Worm (Caenorhabditis elegans) whole organism, L2 larva: ENCODE results near the gene cyp-13A10.
A peak's percentile ranks its signal among the peaks of the same experiment; 100 is the strongest.

Experiments
- C34F6.9 ChIP-seq: fragments of 150-350 bp; optimal IDR thresholded peaks from 2 replicates; lab custom pipeline; 2014; ENCODE audit warnings: missing biosample characterization, missing genetic modification characterization
- F13H6.1 ChIP-seq: sonication (generic microtip); optimal IDR thresholded peaks from 2 replicates; lab custom pipeline; 2016; ENCODE audit warnings: missing genetic modification characterization, missing compliant biosample characterization
- Y55F3AM.14 ChIP-seq: fragments of 200-800 bp; sonication (Bioruptor generic); optimal IDR thresholded peaks from 2 replicates; lab custom pipeline; 2018; ENCODE audit warnings: mild to moderate bottlenecking, missing genetic modification characterization, missing compliant biosample characterization
- ZK546.5 ChIP-seq: sonication (generic microtip); optimal IDR thresholded peaks from 2 replicates; lab custom pipeline; 2017; ENCODE audit warnings: missing biosample characterization, missing genetic modification characterization
- aly-2 ChIP-seq: fragments of 150-350 bp; optimal IDR thresholded peaks from 2 replicates; lab custom pipeline; 2014; ENCODE audit warnings: missing biosample characterization, missing genetic modification characterization
- ama-1 ChIP-seq: fragments of 150-350 bp; optimal IDR thresholded peaks from 2 replicates; lab custom pipeline; 2018; ENCODE audit warnings: inconsistent platforms
- blmp-1 ChIP-seq: sonication (generic microtip); optimal IDR thresholded peaks from 2 replicates; lab custom pipeline; 2017; ENCODE audit warnings: missing genetic modification characterization, mild to moderate bottlenecking, missing compliant biosample characterization, antibody characterized with exemption, moderate library complexity; ENCODE audit not compliant: insufficient read depth
- crh-2 ChIP-seq: sonication (generic microtip); optimal IDR thresholded peaks from 2 replicates; lab custom pipeline; 2017; ENCODE audit warnings: missing biosample characterization, missing genetic modification characterization
- dmd-4 ChIP-seq: sonication (generic microtip); optimal IDR thresholded peaks from 2 replicates; lab custom pipeline; 2017; ENCODE audit warnings: missing biosample characterization, missing genetic modification characterization
- egl-27 ChIP-seq: sonication (generic microtip); optimal IDR thresholded peaks from 3 replicates; lab custom pipeline; 2017; ENCODE audit warnings: missing biosample characterization, missing genetic modification reagents, missing genetic modification characterization
- elt-3 ChIP-seq: sonication (generic microtip); optimal IDR thresholded peaks from 2 replicates; lab custom pipeline; 2017; ENCODE audit warnings: missing biosample characterization, missing genetic modification characterization
- fos-1 ChIP-seq: fragments of 150-350 bp; optimal IDR thresholded peaks from 2 replicates; lab custom pipeline; 2014; ENCODE audit warnings: missing biosample characterization, missing genetic modification characterization
- gmeb-1 ChIP-seq: fragments of 150-350 bp; optimal IDR thresholded peaks from 2 replicates; lab custom pipeline; 2014; ENCODE audit warnings: missing biosample characterization, missing genetic modification characterization
- lin-11 ChIP-seq: fragments of 150-350 bp; sonication (generic microtip); optimal IDR thresholded peaks from 2 replicates; lab custom pipeline; 2014; ENCODE audit warnings: missing biosample characterization, missing genetic modification characterization, inconsistent platforms, mixed read lengths
- lin-13 ChIP-seq: fragments of 150-350 bp; optimal IDR thresholded peaks from 2 replicates; lab custom pipeline; 2014; ENCODE audit warnings: missing biosample characterization, missing genetic modification reagents, missing genetic modification characterization
- lsy-2 ChIP-seq, 2 experiments: fragments of 150-350 bp in 1 of 2; sonication (generic microtip) in 1 of 2; optimal IDR thresholded peaks; 2 replicates each; lab custom pipeline; 2014 to 2017; ENCODE audit warnings: missing biosample characterization in 2 of 2, missing genetic modification characterization in 2 of 2
- mbf-1 ChIP-seq: sonication (generic microtip); optimal IDR thresholded peaks from 2 replicates; lab custom pipeline; 2017; ENCODE audit warnings: missing biosample characterization, missing genetic modification characterization
- mdl-1 ChIP-seq, 2 experiments: fragments of 150-350 bp in 1 of 2; sonication (generic microtip) in 1 of 2; optimal IDR thresholded peaks; 2 replicates each; lab custom pipeline; 2017; ENCODE audit warnings: missing biosample characterization in 2 of 2, missing genetic modification characterization in 2 of 2
- nhr-12 ChIP-seq: fragments of 150-350 bp; optimal IDR thresholded peaks from 2 replicates; lab custom pipeline; 2014; ENCODE audit warnings: missing biosample characterization, missing genetic modification characterization
- nhr-129 ChIP-seq: fragments of 150-350 bp; optimal IDR thresholded peaks from 2 replicates; lab custom pipeline; 2014; ENCODE audit warnings: missing biosample characterization, missing genetic modification characterization
- nhr-21 ChIP-seq: fragments of 150-350 bp; optimal IDR thresholded peaks from 2 replicates; lab custom pipeline; 2014; ENCODE audit warnings: missing biosample characterization, missing genetic modification characterization
- nhr-23 ChIP-seq: fragments of 150-350 bp; optimal IDR thresholded peaks from 2 replicates; lab custom pipeline; 2014; ENCODE audit warnings: missing biosample characterization, missing genetic modification reagents, missing genetic modification characterization
- nhr-25 ChIP-seq: fragments of 150-350 bp; sonication (generic microtip); optimal IDR thresholded peaks from 3 replicates; lab custom pipeline; 2014; ENCODE audit warnings: missing biosample characterization, missing genetic modification characterization
- nhr-6 ChIP-seq: fragments of 150-350 bp; optimal IDR thresholded peaks from 2 replicates; lab custom pipeline; 2014; ENCODE audit warnings: missing biosample characterization, missing genetic modification characterization
- sma-9 ChIP-seq, 2 experiments: fragments of 150-350 bp in 1 of 2; sonication (generic microtip) in 1 of 2; optimal IDR thresholded peaks; 2 replicates each; lab custom pipeline; 2014 to 2016; ENCODE audit warnings: missing genetic modification characterization in 2 of 2, mild to moderate bottlenecking in 1 of 2, missing biosample characterization in 1 of 2, missing compliant biosample characterization in 1 of 2, missing genetic modification reagents in 1 of 2, moderate library complexity in 1 of 2
- snpc-4 ChIP-seq: fragments of 150-350 bp; optimal IDR thresholded peaks from 2 replicates; lab custom pipeline; 2014; ENCODE audit warnings: missing biosample characterization, missing genetic modification characterization
- unc-39 ChIP-seq: fragments of 150-350 bp; optimal IDR thresholded peaks from 2 replicates; lab custom pipeline; 2014; ENCODE audit warnings: missing biosample characterization, missing genetic modification characterization
- unc-55 ChIP-seq: fragments of 150-350 bp; sonication (generic microtip); optimal IDR thresholded peaks from 3 replicates; lab custom pipeline; 2014; ENCODE audit warnings: missing biosample characterization, missing genetic modification reagents, missing genetic modification characterization
- unc-62 ChIP-seq: fragments of 150-350 bp; optimal IDR thresholded peaks from 2 replicates; lab custom pipeline; 2014; ENCODE audit warnings: missing biosample characterization, missing genetic modification reagents, missing genetic modification characterization
- zag-1 ChIP-seq: fragments of 150-350 bp; optimal IDR thresholded peaks from 2 replicates; lab custom pipeline; 2014; ENCODE audit warnings: missing biosample characterization, missing genetic modification characterization
- ztf-1 ChIP-seq: fragments of 200-800 bp; sonication (Bioruptor generic); conservative IDR thresholded peaks from 2 replicates; pipeline ENCODE4 v1.3.6; 2022; ENCODE audit warnings: missing genetic modification characterization, missing compliant biosample characterization
- ztf-4 ChIP-seq: fragments of 150-350 bp; optimal IDR thresholded peaks from 2 replicates; lab custom pipeline; 2014; ENCODE audit warnings: missing biosample characterization, missing genetic modification characterization

Gene cyp-13A10

ce11 chrII:9691839-9692238 is 29.2 kb upstream of the cyp-13A10 start, which contains the start of gene nlp-11:
Gene nlp-11 (minus strand): TSS chrII:9691939.
- TF ChIP-seq crh-2 (tag; lab: Kevin White, UChicago) = no peak
- no peak for TF ChIP-seq nhr-23
- TF ChIP-seq F13H6.1 (tag; lab: Kevin White, UChicago) = no peak
- no peak for TF ChIP-seq dmd-4 (tag; lab: Kevin White, UChicago)
- no peak for TF ChIP-seq blmp-1 (tag; lab: Kevin White, UChicago)
- no peak for TF ChIP-seq ama-1
- TF ChIP-seq, all 48 proteins: peak for 0

DNA sequence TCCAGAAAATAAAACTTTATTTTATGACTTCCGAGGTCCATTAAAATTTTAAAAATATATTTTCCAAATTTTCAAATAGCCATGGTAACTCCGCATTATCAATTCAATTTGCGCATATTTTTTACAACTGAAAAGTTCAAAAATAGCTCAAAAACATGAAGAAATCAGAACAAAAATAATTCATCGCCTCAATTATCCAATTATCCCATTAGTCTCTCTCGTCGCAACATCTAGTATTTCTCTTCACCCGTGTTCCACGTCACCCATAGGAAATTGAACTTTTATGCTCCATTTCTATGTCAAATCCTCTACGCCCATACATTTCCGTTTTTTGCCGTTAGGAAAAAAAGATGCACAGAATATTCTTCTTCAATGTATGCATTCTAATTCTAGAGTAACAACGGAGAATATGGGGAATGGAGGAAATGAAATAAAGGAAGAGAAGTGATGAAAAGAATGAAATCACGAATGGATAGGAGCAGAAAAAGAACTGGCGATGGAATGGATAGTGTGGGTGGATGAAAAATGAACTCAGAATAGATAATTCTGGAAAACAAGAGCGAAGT is 27.5 kb upstream of the cyp-13A10 start:
- TF ChIP-seq ztf-4 (tag; lab: Kevin White, UChicago) (no peak), crh-2 (tag; lab: Kevin White, UChicago) (peak; percentile 48), sma-9 (GFP tag; optimal IDR thresholded peaks at IDR 0.05; lab: Kevin White, UChicago) (peak; percentile 9), sma-9 (tag; optimal IDR thresholded peaks at IDR 0.05; lab: Kevin White, UChicago) (no peak), nhr-12 (tag; lab: Kevin White, UChicago) (no peak), nhr-23 (no peak), nhr-6 (no peak), C34F6.9 (tag; lab: Kevin White, UChicago) (peak; percentile 21), unc-62 (GFP tag; lab: Kevin White, UChicago) (no peak), elt-3 (tag; lab: Kevin White, UChicago) (no peak), zag-1 (no peak), lsy-2 (tag; optimal IDR thresholded peaks at IDR 0.05; lab: Kevin White, UChicago) (peak in 1 of 2 experiments; percentile 10), egl-27 (peak; percentile 33)

- TF ChIP-seq crh-2 (tag; lab: Kevin White, UChicago) (peak; percentile 8), unc-55 (GFP tag; lab: Kevin White, UChicago) (peak; percentile 25), nhr-25 (tag; lab: Kevin White, UChicago) (no peak), lin-13 (GFP tag; lab: Kevin White, UChicago) (no peak), gmeb-1 (tag; lab: Kevin White, UChicago) (peak; percentile 28), C34F6.9 (tag; lab: Kevin White, UChicago) (peak; percentile 19), nhr-129 (peak; percentile 34), nhr-21 (tag; lab: Kevin White, UChicago) (no peak), lsy-2 (tag; optimal IDR thresholded peaks at IDR 0.05; lab: Kevin White, UChicago) (peak in 1 of 2 experiments; percentile 46), mbf-1 (tag; lab: Kevin White, UChicago) (no peak), fos-1 (tag; lab: Kevin White, UChicago) (peak; percentile 47), sma-9 (GFP tag; optimal IDR thresholded peaks at IDR 0.05; lab: Kevin White, UChicago) (peak; percentile 33), sma-9 (tag; optimal IDR thresholded peaks at IDR 0.05; lab: Kevin White, UChicago) (no peak), ztf-4 (tag; lab: Kevin White, UChicago) (no peak)
Observed at ce11 chrII:9686663-9687193, 24.0 kb upstream of the cyp-13A10 start, which contains the start of gene ZK1320.9. Gene ZK1320.9 (minus strand): TSS chrII:9686713.

DNA sequence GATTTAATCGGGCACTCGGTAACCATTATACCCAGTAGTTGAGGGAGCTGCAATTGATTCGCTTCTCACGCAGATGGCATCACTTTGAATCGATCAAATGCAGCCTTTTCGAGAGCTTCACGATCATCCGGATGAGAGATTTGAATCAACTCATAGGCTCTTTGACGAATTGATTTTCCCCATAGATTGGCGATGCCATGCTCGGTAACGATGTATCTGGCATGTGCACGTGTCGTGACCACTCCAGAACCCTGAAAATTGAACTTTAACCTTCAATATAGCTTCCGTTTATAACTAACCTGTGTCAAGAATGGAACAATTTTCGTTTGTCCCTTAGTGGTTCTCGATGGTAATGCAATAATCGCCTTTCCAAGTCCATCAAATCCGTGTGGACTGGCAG is 21.5 kb upstream of the cyp-13A10 start:
- TF ChIP-seq sma-9 (GFP tag; optimal IDR thresholded peaks at IDR 0.05; lab: Kevin White, UChicago) = no peak
- TF ChIP-seq sma-9 (tag; optimal IDR thresholded peaks at IDR 0.05; lab: Kevin White, UChicago) = no peak
- no peak for TF ChIP-seq Y55F3AM.14
- TF ChIP-seq unc-39 = no peak
- TF ChIP-seq snpc-4 (tag; lab: Kevin White, UChicago) = no peak
- no peak for TF ChIP-seq fos-1 (tag; lab: Kevin White, UChicago)
- TF ChIP-seq ZK546.5 (tag; lab: Kevin White, UChicago) = no peak
- TF ChIP-seq aly-2 = no peak
- TF ChIP-seq F13H6.1 (tag; lab: Kevin White, UChicago) = no peak
- TF ChIP-seq lin-11 (tag; lab: Kevin White, UChicago) = no peak
- TF ChIP-seq nhr-25 (tag; lab: Kevin White, UChicago) = no peak
- no peak for TF ChIP-seq mdl-1 (tag; optimal IDR thresholded peaks at IDR 0.05; lab: Kevin White, UChicago)
- no peak for TF ChIP-seq unc-55 (GFP tag; lab: Kevin White, UChicago)
- no peak for TF ChIP-seq nhr-21 (tag; lab: Kevin White, UChicago)
- TF ChIP-seq dmd-4 (tag; lab: Kevin White, UChicago) = no peak
- TF ChIP-seq C34F6.9 (tag; lab: Kevin White, UChicago) = no peak

DNA sequence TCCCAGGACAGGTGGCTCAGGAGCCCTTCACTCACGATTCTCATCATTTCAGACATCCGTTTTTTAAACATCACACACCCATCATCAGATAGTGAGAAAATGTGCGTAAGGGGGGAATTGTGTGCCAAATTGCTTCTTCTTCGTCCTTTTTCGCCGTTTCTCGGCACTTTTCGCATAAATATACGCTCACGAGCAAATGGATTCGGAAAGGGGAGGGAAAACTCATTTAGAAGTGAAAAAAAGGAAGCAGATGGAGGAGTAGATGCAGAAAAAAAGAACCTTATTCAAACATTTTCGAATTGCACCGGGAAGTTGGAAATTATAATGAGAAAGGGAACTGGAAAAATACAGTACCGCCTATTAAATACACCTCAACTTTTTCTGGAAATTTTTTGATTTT is 19.4 kb upstream of the cyp-13A10 start:
- no peak for TF ChIP-seq nhr-129
- TF ChIP-seq nhr-23 = no peak
- TF ChIP-seq ztf-1 (GFP tag; lab: Robert Waterston, UW) = no peak
- TF ChIP-seq blmp-1 (tag; lab: Kevin White, UChicago) = no peak
